1 worm cellular context compared by ENCODE assay signal in genomic region chrV:20851847-20852386, ce11.
TF ChIP-seq lines count a peak whose summit lies in the region.

ndua-1 (minus strand) TSS chrV:20851897.

TF ChIP-seq in whole organism, L1 larva, 84 proteins besides CTCF, POLR2A, EP300 and RAD21 (continued from another document):
- TF ChIP-seq fkh-4 (tag; optimal IDR thresholded peaks at IDR 0.05; lab: Kevin White, UChicago; ENCODE audit: borderline replicate concordance), result no peak
- no peak for TF ChIP-seq vab-15 (tag; optimal IDR thresholded peaks at IDR 0.05; lab: Kevin White, UChicago)
- TF ChIP-seq ztf-11 (tag; optimal IDR thresholded peaks at IDR 0.05; lab: Kevin White, UChicago), result peak in 1 of 2 experiments; percentile 17
- peak in 2 of 3 experiments; percentile 44 to 64 for TF ChIP-seq ceh-82 (tag; optimal IDR thresholded peaks at IDR 0.05; lab: Kevin White, UChicago)
- no peak for TF ChIP-seq nhr-12 (tag; optimal IDR thresholded peaks at IDR 0.05; lab: Kevin White, UChicago)
- peak in 2 of 3 experiments; percentile 22 to 23 for TF ChIP-seq dpl-1 (GFP tag; optimal IDR thresholded peaks at IDR 0.05; lab: Kevin White, UChicago)
- peak; percentile 61 for TF ChIP-seq swsn-7 (tag; optimal IDR thresholded peaks at IDR 0.05; lab: Kevin White, UChicago)
- TF ChIP-seq aha-1 (tag; optimal IDR thresholded peaks at IDR 0.05; lab: Kevin White, UChicago), result no peak
- TF ChIP-seq fkh-8 (tag; optimal IDR thresholded peaks at IDR 0.05; lab: Kevin White, UChicago), result no peak
- TF ChIP-seq zag-1 (tag; optimal IDR thresholded peaks at IDR 0.05; lab: Kevin White, UChicago), result no peak
- TF ChIP-seq nhr-85 (tag; lab: Kevin White, UChicago), result no peak
- no peak for TF ChIP-seq lin-14 (GFP tag; optimal IDR thresholded peaks at IDR 0.05; lab: Kevin White, UChicago)
- TF ChIP-seq C04F5.9 (tag; optimal IDR thresholded peaks at IDR 0.05; lab: Kevin White, UChicago), result no peak
- no peak for TF ChIP-seq nhr-19 (GFP tag; conservative IDR thresholded peaks at IDR 0.05; lab: Robert Waterston, UW)
- TF ChIP-seq aly-2 (tag; optimal IDR thresholded peaks at IDR 0.05; lab: Kevin White, UChicago), result no peak
- TF ChIP-seq ets-5 (GFP tag; IDR thresholded peaks at IDR 0.05; lab: Robert Waterston, UW), result no peak
- peak; percentile 38 for TF ChIP-seq xbp-1 (tag; optimal IDR thresholded peaks at IDR 0.05; lab: Kevin White, UChicago)
- no peak for TF ChIP-seq unc-62 (GFP tag; optimal IDR thresholded peaks at IDR 0.05; lab: Kevin White, UChicago)
- no peak for TF ChIP-seq grh-1 (GFP tag; IDR thresholded peaks at IDR 0.05; lab: Robert Waterston, UW)
- TF ChIP-seq mef-2 (tag; optimal IDR thresholded peaks at IDR 0.05; lab: Kevin White, UChicago), result no peak
- TF ChIP-seq unc-30 (tag; optimal IDR thresholded peaks at IDR 0.05; lab: Kevin White, UChicago), result no peak
- peak; percentile 76 for TF ChIP-seq rnt-1 (tag; optimal IDR thresholded peaks at IDR 0.05; lab: Kevin White, UChicago)
- peak; percentile 65 for TF ChIP-seq snpc-4 (tag; optimal IDR thresholded peaks at IDR 0.05; lab: Kevin White, UChicago)
- TF ChIP-seq lin-39 (tag; optimal IDR thresholded peaks at IDR 0.05; lab: Kevin White, UChicago), result peak; percentile 4
- no peak for TF ChIP-seq ama-1 (optimal IDR thresholded peaks at IDR 0.05; lab: Kevin White, UChicago)
- TF ChIP-seq nhr-90 (tag; optimal IDR thresholded peaks at IDR 0.05; lab: Kevin White, UChicago; ENCODE audit: poor library complexity), result peak; percentile 56
- no peak for TF ChIP-seq unc-98 (GFP tag; IDR thresholded peaks at IDR 0.05; lab: Robert Waterston, UW)
- no peak for TF ChIP-seq irx-1 (tag; optimal IDR thresholded peaks at IDR 0.05; lab: Kevin White, UChicago)
- TF ChIP-seq nhr-11 (tag; optimal IDR thresholded peaks at IDR 0.05; lab: Kevin White, UChicago), result no peak
- TF ChIP-seq ceh-8 (GFP tag; optimal IDR thresholded peaks at IDR 0.05; lab: Kevin White, UChicago), result no peak
- no peak for TF ChIP-seq nhr-28 (tag; optimal IDR thresholded peaks at IDR 0.05; lab: Kevin White, UChicago)
- no peak for TF ChIP-seq sup-37 (GFP tag; optimal IDR thresholded peaks at IDR 0.05; lab: Kevin White, UChicago)
- peak; percentile 6 for TF ChIP-seq unc-130 (tag; optimal IDR thresholded peaks at IDR 0.05; lab: Kevin White, UChicago)
- TF ChIP-seq mab-9 (GFP tag; IDR thresholded peaks at IDR 0.05; lab: Robert Waterston, UW), result no peak
- TF ChIP-seq elt-2 (tag; optimal IDR thresholded peaks at IDR 0.05; lab: Kevin White, UChicago), result no peak
- TF ChIP-seq elt-3 (tag; optimal IDR thresholded peaks at IDR 0.05; lab: Kevin White, UChicago), result peak in 1 of 6 experiments; percentile 22
- no peak for TF ChIP-seq alr-1 (tag; optimal IDR thresholded peaks at IDR 0.05; lab: Kevin White, UChicago; ENCODE audit: borderline replicate concordance)
- no peak for TF ChIP-seq Y116A8C.19 (tag; optimal IDR thresholded peaks at IDR 0.05; lab: Kevin White, UChicago; ENCODE audit: borderline replicate concordance)
- TF ChIP-seq zip-4 (GFP tag; optimal IDR thresholded peaks at IDR 0.05; lab: Kevin White, UChicago), result no peak
- TF ChIP-seq blmp-1 (tag; optimal IDR thresholded peaks at IDR 0.05; lab: Kevin White, UChicago), result peak; percentile 0
- no peak for TF ChIP-seq egl-13 (tag; optimal IDR thresholded peaks at IDR 0.05; lab: Kevin White, UChicago)
- peak; percentile 35 for TF ChIP-seq dsc-1 (tag; optimal IDR thresholded peaks at IDR 0.05; lab: Kevin White, UChicago)
- no peak for TF ChIP-seq egl-27 (tag; optimal IDR thresholded peaks at IDR 0.05; lab: Kevin White, UChicago)
- no peak for TF ChIP-seq isw-1 (GFP tag; IDR thresholded peaks at IDR 0.05; lab: Robert Waterston, UW)
- no peak for TF ChIP-seq hlh-17 (GFP tag; optimal IDR thresholded peaks at IDR 0.05; lab: Kevin White, UChicago; ENCODE audit: borderline replicate concordance)
- no peak for TF ChIP-seq pax-3 (tag; optimal IDR thresholded peaks at IDR 0.05; lab: Kevin White, UChicago)
- TF ChIP-seq nhr-47 (tag; optimal IDR thresholded peaks at IDR 0.05; lab: Kevin White, UChicago), result peak; percentile 68
- TF ChIP-seq jun-1 (tag; optimal IDR thresholded peaks at IDR 0.05; lab: Kevin White, UChicago), result no peak
- no peak for TF ChIP-seq sptf-1 (tag; optimal IDR thresholded peaks at IDR 0.05; lab: Kevin White, UChicago)
- TF ChIP-seq mep-1 (tag; optimal IDR thresholded peaks at IDR 0.05; lab: Kevin White, UChicago), result no peak
- TF ChIP-seq lin-15B (tag; optimal IDR thresholded peaks at IDR 0.05; lab: Kevin White, UChicago), result no peak
- TF ChIP-seq nhr-71 (tag; optimal IDR thresholded peaks at IDR 0.05; lab: Kevin White, UChicago), result peak; percentile 66
- no peak for TF ChIP-seq ceh-88 (GFP tag; IDR thresholded peaks at IDR 0.05; lab: Robert Waterston, UW)
- TF ChIP-seq nhr-20 (tag; optimal IDR thresholded peaks at IDR 0.05; lab: Kevin White, UChicago), result peak; percentile 63
- peak; percentile 1 for TF ChIP-seq unc-86 (tag; optimal IDR thresholded peaks at IDR 0.05; lab: Kevin White, UChicago)
- TF ChIP-seq hpl-2 (GFP tag; optimal IDR thresholded peaks at IDR 0.05; lab: Kevin White, UChicago), result no peak
- TF ChIP-seq skn-1 (tag; optimal IDR thresholded peaks at IDR 0.05; lab: Kevin White, UChicago), result peak; percentile 58
- peak; percentile 24 for TF ChIP-seq lin-13 (GFP tag; optimal IDR thresholded peaks at IDR 0.05; lab: Kevin White, UChicago)
- TF ChIP-seq F16B12.6 (tag; optimal IDR thresholded peaks at IDR 0.05; lab: Kevin White, UChicago), result no peak
- TF ChIP-seq ztf-4 (tag; optimal IDR thresholded peaks at IDR 0.05; lab: Kevin White, UChicago), result no peak
- no peak for TF ChIP-seq ceh-90 (tag; optimal IDR thresholded peaks at IDR 0.05; lab: Kevin White, UChicago)
- no peak for TF ChIP-seq efl-3 (GFP tag; optimal IDR thresholded peaks at IDR 0.05; lab: Kevin White, UChicago)
- TF ChIP-seq nhr-76 (tag; optimal IDR thresholded peaks at IDR 0.05; lab: Kevin White, UChicago), result no peak
- TF ChIP-seq fkh-10 (GFP tag; optimal IDR thresholded peaks at IDR 0.05; lab: Kevin White, UChicago), result no peak
- TF ChIP-seq hlh-4 (tag; optimal IDR thresholded peaks at IDR 0.05; lab: Kevin White, UChicago), result no peak
- peak; percentile 59 to 71 for TF ChIP-seq lsy-2 (tag; optimal IDR thresholded peaks at IDR 0.05; lab: Kevin White, UChicago)
- no peak for TF ChIP-seq mdl-1 (tag; optimal IDR thresholded peaks at IDR 0.05; lab: Kevin White, UChicago)
